Worm (Caenorhabditis elegans) whole organism, mixed stage, embryonic: ENCODE data around the gene Y16E11A.4.

Source experiments
- lsy-2 ChIP-seq: fragments of 150-350 bp; optimal IDR thresholded peaks from 2 replicates; lab custom pipeline; 2014; ENCODE audit warnings: missing biosample characterization, missing genetic modification characterization
- nhr-237 ChIP-seq: fragments of 150-350 bp; optimal IDR thresholded peaks from 2 replicates; lab custom pipeline; 2014; ENCODE audit warnings: missing biosample characterization, missing genetic modification characterization
- snpc-4 ChIP-seq: fragments of 150-350 bp; optimal IDR thresholded peaks from 2 replicates; lab custom pipeline; 2014; ENCODE audit warnings: missing biosample characterization, missing genetic modification characterization
- unc-62 ChIP-seq: fragments of 150-350 bp; optimal IDR thresholded peaks from 2 replicates; lab custom pipeline; 2014; ENCODE audit warnings: missing biosample characterization, missing genetic modification reagents, missing genetic modification characterization
- ztf-11 ChIP-seq: fragments of 150-350 bp; optimal IDR thresholded peaks from 2 replicates; lab custom pipeline; 2014; ENCODE audit warnings: missing biosample characterization, missing genetic modification characterization

- TF ChIP-seq unc-62 (no peak), nhr-237 (tag; lab: Kevin White, UChicago) (no peak), snpc-4 (tag; lab: Kevin White, UChicago) (no peak), ztf-11 (no peak), lsy-2 (tag; lab: Kevin White, UChicago) (no peak)
Observed at ce11 chrII:2033286-2033685, 46.2 kb downstream of the Y16E11A.4 start, which contains the start of gene F59H6.14.
